Worm (Caenorhabditis elegans) whole organism, L4 larva: ENCODE measurements around the gene dmd-5.

Experiments used
- D1046.2 ChIP-seq: fragments of 200-800 bp; sonication (Bioruptor generic); IDR thresholded peaks from 2 replicates; pipeline ENCODE4 v1.3.6; 2022; ENCODE audit warnings: missing genetic modification characterization, missing compliant biosample characterization
- F10B5.3 ChIP-seq: sonication (generic microtip); optimal IDR thresholded peaks from 2 replicates; lab custom pipeline; 2016; ENCODE audit warnings: mild to moderate bottlenecking, missing genetic modification characterization, missing compliant biosample characterization
- F37D6.2 ChIP-seq: sonication (generic microtip); optimal IDR thresholded peaks from 2 replicates; lab custom pipeline; 2016; ENCODE audit warnings: mild to moderate bottlenecking, missing genetic modification characterization, missing compliant biosample characterization
- T20F7.1 ChIP-seq: fragments of 200-800 bp; sonication (Bioruptor generic); optimal IDR thresholded peaks from 2 replicates; lab custom pipeline; 2018; ENCODE audit warnings: mild to moderate bottlenecking, missing genetic modification characterization, missing compliant biosample characterization
- T26A8.4 ChIP-seq: fragments of 200-800 bp; sonication (Bioruptor generic); IDR thresholded peaks from 2 replicates; pipeline ENCODE4 v1.3.6; 2022; ENCODE audit warnings: missing genetic modification characterization, missing compliant biosample characterization
- Y105C5A.15 ChIP-seq: fragments of 200-800 bp; sonication (Bioruptor generic); IDR thresholded peaks from 2 replicates; pipeline ENCODE4 v1.3.6; 2022; ENCODE audit warnings: missing genetic modification characterization, missing compliant biosample characterization
- Y5F2A.4 ChIP-seq: fragments of 200-800 bp; sonication (Bioruptor generic); optimal IDR thresholded peaks from 2 replicates; lab custom pipeline; 2018; ENCODE audit warnings: mild to moderate bottlenecking, missing genetic modification characterization, missing compliant biosample characterization
- Y75B8A.6 ChIP-seq: fragments of 200-800 bp; sonication (Bioruptor generic); IDR thresholded peaks from 2 replicates; pipeline ENCODE4 v1.3.6; 2022; ENCODE audit warnings: missing genetic modification reagents, missing genetic modification characterization, missing compliant biosample characterization
- ZK337.2 ChIP-seq: fragments of 200-800 bp; sonication (Bioruptor generic); IDR thresholded peaks from 2 replicates; pipeline ENCODE4 v1.3.6; 2022; ENCODE audit warnings: missing genetic modification reagents, missing genetic modification characterization, missing compliant biosample characterization
- aha-1 ChIP-seq: fragments of 150-350 bp; peaks from one replicate; lab custom pipeline; 2014; ENCODE audit warnings: missing biosample characterization, missing genetic modification characterization
- aly-2 ChIP-seq: sonication (generic microtip); optimal IDR thresholded peaks from 2 replicates; lab custom pipeline; 2018; ENCODE audit warnings: missing biosample characterization, missing genetic modification characterization
- ceh-20 ChIP-seq: fragments of 200-800 bp; sonication (Bioruptor generic); IDR thresholded peaks from 2 replicates; pipeline ENCODE4 v1.3.6; 2022; ENCODE audit warnings: missing genetic modification reagents, missing genetic modification characterization, missing compliant biosample characterization
- ceh-32 ChIP-seq: sonication (generic microtip); optimal IDR thresholded peaks from 2 replicates; lab custom pipeline; 2016; ENCODE audit warnings: mild to moderate bottlenecking, missing genetic modification characterization, missing compliant biosample characterization; ENCODE audit not compliant: poor library complexity
- ceh-62 ChIP-seq: sonication (generic microtip); optimal IDR thresholded peaks from 2 replicates; lab custom pipeline; 2017; ENCODE audit warnings: missing biosample characterization, missing genetic modification characterization
- daf-12 ChIP-seq: fragments of 150-350 bp; optimal IDR thresholded peaks from 2 replicates; lab custom pipeline; 2014; ENCODE audit warnings: missing biosample characterization, missing genetic modification reagents, missing genetic modification characterization
- daf-19 ChIP-seq: fragments of 200-800 bp; sonication (Bioruptor generic); conservative IDR thresholded peaks from 2 replicates; pipeline ENCODE4 v1.3.6; 2022; ENCODE audit warnings: missing genetic modification characterization, missing compliant biosample characterization
- dmd-6 ChIP-seq: fragments of 200-800 bp; sonication (Bioruptor generic); IDR thresholded peaks from 2 replicates; pipeline ENCODE4 v1.3.6; 2022; ENCODE audit warnings: missing genetic modification reagents, missing genetic modification characterization, missing compliant biosample characterization
- dmd-8 ChIP-seq: fragments of 200-800 bp; sonication (Bioruptor generic); IDR thresholded peaks from 2 replicates; pipeline ENCODE4 v1.3.6; 2022; ENCODE audit warnings: missing genetic modification characterization, missing compliant biosample characterization
- dpl-1 ChIP-seq: fragments of 150-350 bp; optimal IDR thresholded peaks from 2 replicates; lab custom pipeline; 2014; ENCODE audit warnings: missing biosample characterization, missing genetic modification reagents, missing genetic modification characterization
- dve-1 ChIP-seq: sonication (generic microtip); optimal IDR thresholded peaks from 2 replicates; lab custom pipeline; 2017; ENCODE audit warnings: antibody characterized with exemption, mild to moderate bottlenecking, missing genetic modification characterization, missing compliant biosample characterization; ENCODE audit not compliant: insufficient read depth
- gei-8 ChIP-seq: fragments of 200-800 bp; sonication (Bioruptor generic); optimal IDR thresholded peaks from 2 replicates; lab custom pipeline; 2018; ENCODE audit warnings: mild to moderate bottlenecking, missing genetic modification characterization, missing compliant biosample characterization
- hif-1 ChIP-seq, 2 experiments: sonication (generic microtip); optimal IDR thresholded peaks; 2 replicates each; lab custom pipeline; 2016 to 2017; ENCODE audit warnings: missing compliant biosample characterization in 2 of 2, missing genetic modification characterization in 2 of 2, missing genetic modification reagents in 2 of 2, missing genotype in 2 of 2, mild to moderate bottlenecking in 1 of 2
- hlh-30 ChIP-seq: sonication (generic microtip); optimal IDR thresholded peaks from 2 replicates; lab custom pipeline; 2017; ENCODE audit warnings: antibody characterized with exemption, mild to moderate bottlenecking, missing genetic modification characterization, missing compliant biosample characterization; ENCODE audit not compliant: insufficient read depth
- jun-1 ChIP-seq: fragments of 150-350 bp; optimal IDR thresholded peaks from 2 replicates; lab custom pipeline; 2014; ENCODE audit warnings: missing biosample characterization, missing genetic modification reagents, missing genetic modification characterization
- lin-15B ChIP-seq: fragments of 150-350 bp; sonication (generic microtip); optimal IDR thresholded peaks from 3 replicates; lab custom pipeline; 2014; ENCODE audit warnings: missing biosample characterization, missing genetic modification characterization
- lin-29 ChIP-seq: fragments of 200-800 bp; sonication (Bioruptor generic); IDR thresholded peaks from 2 replicates; pipeline ENCODE4 v1.3.6; 2022; ENCODE audit warnings: missing genetic modification reagents, missing genetic modification characterization, missing compliant biosample characterization
- lin-38 ChIP-seq: fragments of 200-800 bp; sonication (Bioruptor generic); IDR thresholded peaks from 2 replicates; pipeline ENCODE4 v1.3.6; 2022; ENCODE audit warnings: missing genetic modification reagents, missing genetic modification characterization, missing compliant biosample characterization
- lir-3 ChIP-seq: sonication (generic microtip); optimal IDR thresholded peaks from 2 replicates; lab custom pipeline; 2016; ENCODE audit warnings: mild to moderate bottlenecking, missing genetic modification characterization, missing compliant biosample characterization
- lsy-2 ChIP-seq, 2 experiments: fragments of 150-350 bp in 1 of 2; sonication (generic microtip) in 1 of 2; optimal IDR thresholded peaks; 2 replicates each; lab custom pipeline; 2014 to 2017; ENCODE audit warnings: missing biosample characterization in 2 of 2, missing genetic modification characterization in 2 of 2
- madf-9 ChIP-seq: fragments of 200-800 bp; sonication (Bioruptor generic); conservative IDR thresholded peaks from 2 replicates; pipeline ENCODE4 v1.3.6; 2022; ENCODE audit warnings: missing genetic modification reagents, missing genetic modification characterization, missing compliant biosample characterization
- mdt-29 ChIP-seq: fragments of 200-800 bp; sonication (Bioruptor generic); IDR thresholded peaks from 2 replicates; pipeline ENCODE4 v1.3.6; 2022; ENCODE audit warnings: missing genetic modification reagents, missing genetic modification characterization, missing compliant biosample characterization
- mep-1 ChIP-seq: fragments of 150-350 bp; sonication (generic microtip); optimal IDR thresholded peaks from 3 replicates; lab custom pipeline; 2014; ENCODE audit warnings: missing biosample characterization, missing genetic modification characterization
- mes-2 ChIP-seq: sonication (generic microtip); optimal IDR thresholded peaks from 2 replicates; lab custom pipeline; 2016; ENCODE audit warnings: missing genotype, mild to moderate bottlenecking, missing genetic modification characterization, missing compliant biosample characterization; ENCODE audit not compliant: poor library complexity, severe bottlenecking
- nhr-10 ChIP-seq: fragments of 150-350 bp; optimal IDR thresholded peaks from 2 replicates; lab custom pipeline; 2014; ENCODE audit warnings: missing biosample characterization, missing genetic modification characterization
- nhr-25 ChIP-seq: sonication (generic microtip); optimal IDR thresholded peaks from 2 replicates; lab custom pipeline; 2017; ENCODE audit warnings: missing genetic modification characterization, mild to moderate bottlenecking, missing compliant biosample characterization, antibody characterized with exemption, moderate library complexity, borderline replicate concordance; ENCODE audit not compliant: insufficient read depth
- nhr-41 ChIP-seq: fragments of 200-800 bp; sonication (Bioruptor generic); IDR thresholded peaks from 2 replicates; pipeline ENCODE4 v1.3.6; 2022; ENCODE audit warnings: missing genetic modification reagents, missing genetic modification characterization, missing compliant biosample characterization
- nhr-42 ChIP-seq: fragments of 200-800 bp; sonication (Bioruptor generic); IDR thresholded peaks from 2 replicates; pipeline ENCODE4 v1.3.6; 2022; ENCODE audit warnings: missing genetic modification characterization, missing compliant biosample characterization
- pha-4 ChIP-seq, 2 experiments: fragments of 150-350 bp in 1 of 2; fragments of 200-800 bp in 1 of 2; sonication (Bioruptor generic) in 1 of 2; IDR thresholded peaks in 1 of 2; optimal IDR thresholded peaks in 1 of 2; 2 replicates each; pipeline versions ENCODE4 v1.3.6 to Lab custom; 2014 to 2022; ENCODE audit warnings: missing genetic modification characterization in 2 of 2, missing genetic modification reagents in 2 of 2, missing biosample characterization in 1 of 2, missing compliant biosample characterization in 1 of 2
- rbr-2 ChIP-seq: sonication (generic microtip); optimal IDR thresholded peaks from 2 replicates; lab custom pipeline; 2016; ENCODE audit warnings: missing genotype, missing genetic modification characterization, missing compliant biosample characterization
- saeg-2 ChIP-seq: fragments of 200-800 bp; sonication (Bioruptor generic); IDR thresholded peaks from 2 replicates; pipeline ENCODE4 v1.3.6; 2022; ENCODE audit warnings: missing genetic modification reagents, missing genetic modification characterization, missing compliant biosample characterization
- sdz-12 ChIP-seq: fragments of 200-800 bp; sonication (Bioruptor generic); optimal IDR thresholded peaks from 2 replicates; lab custom pipeline; 2018; ENCODE audit warnings: mild to moderate bottlenecking, missing genetic modification characterization, missing compliant biosample characterization
- skn-1 ChIP-seq: fragments of 150-350 bp; optimal IDR thresholded peaks from 2 replicates; lab custom pipeline; 2014; ENCODE audit warnings: missing biosample characterization, missing genetic modification characterization
- tag-97 ChIP-seq: fragments of 200-800 bp; sonication (Bioruptor generic); IDR thresholded peaks from 2 replicates; pipeline ENCODE4 v1.3.6; 2022; ENCODE audit warnings: missing genetic modification characterization, missing compliant biosample characterization
- tra-1 ChIP-seq: fragments of 200-800 bp; sonication (Bioruptor generic); IDR thresholded peaks from 2 replicates; pipeline ENCODE4 v1.3.6; 2022; ENCODE audit warnings: missing genetic modification reagents, missing genetic modification characterization, missing compliant biosample characterization
- unc-130 ChIP-seq: sonication (generic microtip); optimal IDR thresholded peaks from 2 replicates; lab custom pipeline; 2016; ENCODE audit warnings: missing genetic modification reagents, missing genetic modification characterization, missing compliant biosample characterization
- unc-39 ChIP-seq: sonication (generic microtip); optimal IDR thresholded peaks from 2 replicates; lab custom pipeline; 2017; ENCODE audit warnings: missing biosample characterization, missing genetic modification characterization
- unc-62 ChIP-seq, 3 experiments: fragments of 150-350 bp in 1 of 3; sonication (generic microtip); optimal IDR thresholded peaks in 2 of 3; peaks in 1 of 3; 1 replicate in 1 of 3; 2 replicates in 2 of 3; lab custom pipeline; 2014 to 2017; ENCODE audit warnings: missing biosample characterization in 3 of 3, missing genetic modification characterization in 3 of 3, missing genetic modification reagents in 3 of 3, missing genotype in 1 of 3
- vab-7 ChIP-seq: fragments of 200-800 bp; sonication (Bioruptor generic); IDR thresholded peaks from 2 replicates; pipeline ENCODE4 v1.3.6; 2022; ENCODE audit warnings: missing genetic modification reagents, missing genetic modification characterization, missing compliant biosample characterization
- zfp-3 ChIP-seq: fragments of 200-800 bp; sonication (Bioruptor generic); conservative IDR thresholded peaks from 2 replicates; pipeline ENCODE4 v1.3.6; 2022; ENCODE audit warnings: missing genetic modification reagents, missing genetic modification characterization, missing compliant biosample characterization
- zip-11 ChIP-seq: fragments of 200-800 bp; sonication (Bioruptor generic); IDR thresholded peaks from 2 replicates; pipeline ENCODE4 v1.3.6; 2022; ENCODE audit warnings: missing genetic modification characterization, missing compliant biosample characterization

Gene dmd-5

ce11 chrII:5751353-5751752 is 22.7 kb downstream of the dmd-5 start (continued):
- TF ChIP-seq D1046.2 (GFP tag; lab: Robert Waterston, UW), result no peak
- TF ChIP-seq dmd-8 (GFP tag; lab: Robert Waterston, UW), result no peak
- TF ChIP-seq F37D6.2, result no peak
- TF ChIP-seq Y75B8A.6, result no peak
- no peak for TF ChIP-seq skn-1 (tag; lab: Kevin White, UChicago)
- TF ChIP-seq gei-8, result no peak
- peak; percentile 9 for TF ChIP-seq mes-2
- TF ChIP-seq ceh-32 (tag; lab: Kevin White, UChicago), result no peak
- no peak for TF ChIP-seq T20F7.1 (GFP tag; lab: Kevin White, UChicago)
- peak; percentile 17 for TF ChIP-seq aha-1 (tag; lab: Kevin White, UChicago)
- no peak for TF ChIP-seq lir-3 (tag; lab: Kevin White, UChicago)
- no peak for TF ChIP-seq unc-39 (tag; lab: Kevin White, UChicago)
- no peak for TF ChIP-seq lin-38 (GFP tag; lab: Robert Waterston, UW)
- no peak for TF ChIP-seq hif-1 (tag; optimal IDR thresholded peaks at IDR 0.05; lab: Kevin White, UChicago)
- TF ChIP-seq unc-130 (GFP tag; lab: Kevin White, UChicago), result no peak
- no peak for TF ChIP-seq hlh-30 (tag; lab: Kevin White, UChicago)
- no peak for TF ChIP-seq T26A8.4
- no peak for TF ChIP-seq ceh-62 (tag; lab: Kevin White, UChicago)
- TF ChIP-seq sdz-12 (GFP tag; lab: Kevin White, UChicago), result no peak
- no peak for TF ChIP-seq nhr-10 (tag; lab: Kevin White, UChicago)
- TF ChIP-seq zip-11 (GFP tag; lab: Robert Waterston, UW), result no peak
- no peak for TF ChIP-seq pha-4 (GFP tag; IDR thresholded peaks at IDR 0.05; lab: Robert Waterston, UW)
- no peak for TF ChIP-seq pha-4 (tag; optimal IDR thresholded peaks at IDR 0.05; lab: Kevin White, UChicago)
- TF ChIP-seq dve-1 (tag; lab: Kevin White, UChicago), result peak; percentile 77
- no peak for TF ChIP-seq unc-62 (GFP tag; optimal IDR thresholded peaks at IDR 0.05 in 1 of 2; lab: Kevin White, UChicago)
- TF ChIP-seq unc-62 (tag; optimal IDR thresholded peaks at IDR 0.05; lab: Kevin White, UChicago), result no peak
- no peak for TF ChIP-seq rbr-2 (tag; lab: Kevin White, UChicago)
- no peak for TF ChIP-seq Y105C5A.15 (GFP tag; lab: Robert Waterston, UW)
- no peak for TF ChIP-seq saeg-2
- TF ChIP-seq madf-9 (GFP tag; lab: Robert Waterston, UW), result no peak
- 0 out of 2 replicates have a peak, but pooled peaks have one; percentile 49 for TF ChIP-seq tra-1 (GFP tag; lab: Robert Waterston, UW)
- no peak for TF ChIP-seq nhr-42
- TF ChIP-seq ceh-20 (GFP tag; lab: Robert Waterston, UW), result no peak
- TF ChIP-seq nhr-25 (tag; lab: Kevin White, UChicago), result no peak
- no peak for TF ChIP-seq F10B5.3
- no peak for TF ChIP-seq daf-19 (GFP tag; lab: Robert Waterston, UW)
- no peak for TF ChIP-seq lin-29 (GFP tag; lab: Robert Waterston, UW)
- no peak for TF ChIP-seq tag-97 (GFP tag; lab: Robert Waterston, UW)
- TF ChIP-seq lsy-2 (tag; optimal IDR thresholded peaks at IDR 0.05; lab: Kevin White, UChicago), result no peak
- no peak for TF ChIP-seq ZK337.2
- no peak for TF ChIP-seq zfp-3 (GFP tag; lab: Robert Waterston, UW)
- TF ChIP-seq daf-12 (tag; lab: Kevin White, UChicago), result no peak
- peak; percentile 72 for TF ChIP-seq dmd-6 (GFP tag; lab: Robert Waterston, UW)
- no peak for TF ChIP-seq dpl-1 (GFP tag; lab: Kevin White, UChicago)
- no peak for TF ChIP-seq Y5F2A.4 (GFP tag; lab: Kevin White, UChicago)
- no peak for TF ChIP-seq vab-7 (GFP tag; lab: Robert Waterston, UW)
- no peak for TF ChIP-seq mep-1 (tag; lab: Kevin White, UChicago)
- TF ChIP-seq aly-2 (tag; lab: Kevin White, UChicago), result no peak
- no peak for TF ChIP-seq lin-15B (tag; lab: Kevin White, UChicago)
- TF ChIP-seq nhr-41 (GFP tag; lab: Robert Waterston, UW), result no peak
- no peak for TF ChIP-seq mdt-29 (GFP tag; lab: Robert Waterston, UW)
- no peak for TF ChIP-seq jun-1 (tag; lab: Kevin White, UChicago)
